Worm (Caenorhabditis elegans): ENCODE results near the gene mix-1.

The mix-1 gene

ce11 chrII:10824046-10824445 is at the start of gene mix-1, which contains the start of gene R06F6.12:
TSS of gene mix-1 (plus strand) at chrII:10824246.
TSS of gene R06F6.12 (minus strand) at chrII:10824081.
- peak; percentile 79 to 82 for TF ChIP-seq lsy-2 (tag; optimal IDR thresholded peaks at IDR 0.05)
- TF ChIP-seq lin-14 (GFP tag; optimal IDR thresholded peaks at IDR 0.05) = peak; percentile 42
- TF ChIP-seq egl-27 (tag; optimal IDR thresholded peaks at IDR 0.05) = no peak
- peak; percentile 47 for TF ChIP-seq xbp-1 (tag; optimal IDR thresholded peaks at IDR 0.05)
- no peak for TF ChIP-seq lir-3 (tag; optimal IDR thresholded peaks at IDR 0.05; ENCODE audit: poor library complexity)
- TF ChIP-seq tbx-2 (tag; optimal IDR thresholded peaks at IDR 0.05) = peak; percentile 44
- peak; percentile 36 for TF ChIP-seq aly-2 (tag; optimal IDR thresholded peaks at IDR 0.05)
- peak; percentile 79 to 92 for TF ChIP-seq lin-35 (GFP tag; optimal IDR thresholded peaks at IDR 0.05)
- TF ChIP-seq nhr-47 (tag; optimal IDR thresholded peaks at IDR 0.05) = peak; percentile 75
- peak; percentile 86 for TF ChIP-seq mep-1 (tag; optimal IDR thresholded peaks at IDR 0.05)
- TF ChIP-seq ceh-90 (tag; optimal IDR thresholded peaks at IDR 0.05) = no peak
- TF ChIP-seq rnt-1 (tag; optimal IDR thresholded peaks at IDR 0.05) = peak; percentile 80
- TF ChIP-seq nhr-19 (GFP tag; conservative IDR thresholded peaks at IDR 0.05) = peak; percentile 37; the same call in 1 of the 2 replicates
- no peak for TF ChIP-seq ceh-88 (GFP tag; IDR thresholded peaks at IDR 0.05)
- peak; percentile 24 for TF ChIP-seq unc-86 (tag; optimal IDR thresholded peaks at IDR 0.05)
- TF ChIP-seq snpc-4 (tag; optimal IDR thresholded peaks at IDR 0.05) = peak; percentile 35
- TF ChIP-seq lin-39 (tag; optimal IDR thresholded peaks at IDR 0.05) = no peak
- peak; percentile 74 for TF ChIP-seq unc-130 (tag; optimal IDR thresholded peaks at IDR 0.05)
- peak; percentile 70 for TF ChIP-seq nhr-85 (tag)
- TF ChIP-seq skn-1 (tag; optimal IDR thresholded peaks at IDR 0.05) = peak; percentile 25
- TF ChIP-seq fos-1 (tag; optimal IDR thresholded peaks at IDR 0.05) = peak; percentile 0
- peak; percentile 9 for TF ChIP-seq irx-1 (tag; optimal IDR thresholded peaks at IDR 0.05)
- no peak for TF ChIP-seq fkh-4 (tag; optimal IDR thresholded peaks at IDR 0.05; ENCODE audit: borderline replicate concordance)
- TF ChIP-seq dsc-1 (tag; optimal IDR thresholded peaks at IDR 0.05) = peak; percentile 50
- TF ChIP-seq C34B4.2 (tag; optimal IDR thresholded peaks at IDR 0.05) = no peak
- no peak for TF ChIP-seq nhr-237 (tag; optimal IDR thresholded peaks at IDR 0.05)
- peak; percentile 46 for TF ChIP-seq nhr-20 (tag; optimal IDR thresholded peaks at IDR 0.05)
- peak; percentile 49 to 60 (median 50) for TF ChIP-seq ceh-82 (tag; optimal IDR thresholded peaks at IDR 0.05)
- no peak for TF ChIP-seq ets-5 (GFP tag; IDR thresholded peaks at IDR 0.05)
- peak; percentile 49 for TF ChIP-seq lin-13 (GFP tag; optimal IDR thresholded peaks at IDR 0.05)
- TF ChIP-seq lin-15B (tag; optimal IDR thresholded peaks at IDR 0.05) = peak; percentile 47
- TF ChIP-seq dpl-1 (GFP tag; optimal IDR thresholded peaks at IDR 0.05) = peak; percentile 84 to 89 (median 89)
- no peak for TF ChIP-seq hlh-17 (GFP tag; optimal IDR thresholded peaks at IDR 0.05; ENCODE audit: borderline replicate concordance)
- no peak for TF ChIP-seq grh-1 (GFP tag; IDR thresholded peaks at IDR 0.05)
- TF ChIP-seq C16A3.4 (tag; optimal IDR thresholded peaks at IDR 0.05) = peak; percentile 55
- TF ChIP-seq C04F5.9 (tag; optimal IDR thresholded peaks at IDR 0.05) = peak; percentile 78
- TF ChIP-seq elt-3 (tag; optimal IDR thresholded peaks at IDR 0.05) = peak in 1 of 6 experiments; percentile 15
- peak in 1 of 2 experiments; percentile 35 for TF ChIP-seq mdl-1 (tag; optimal IDR thresholded peaks at IDR 0.05)
- TF ChIP-seq swsn-7 (tag; optimal IDR thresholded peaks at IDR 0.05) = peak; percentile 52
- no peak for TF ChIP-seq nhr-84 (tag; optimal IDR thresholded peaks at IDR 0.05)
- TF ChIP-seq nhr-90 (tag; optimal IDR thresholded peaks at IDR 0.05; ENCODE audit: poor library complexity) = peak; percentile 18
- TF ChIP-seq pag-3 (tag; optimal IDR thresholded peaks at IDR 0.05; ENCODE audit: borderline replicate concordance, insufficient read depth) = no peak
- TF ChIP-seq efl-1 (optimal IDR thresholded peaks at IDR 0.05) = peak; percentile 80 to 89
- TF ChIP-seq efl-1 (GFP tag; optimal IDR thresholded peaks at IDR 0.05 in 1 of 2) = peak; percentile 86 to 98
- TF ChIP-seq Y116A8C.19 (tag; optimal IDR thresholded peaks at IDR 0.05; ENCODE audit: borderline replicate concordance) = no peak
- peak; percentile 72 for TF ChIP-seq snu-23 (GFP tag; optimal IDR thresholded peaks at IDR 0.05)
- peak; percentile 73 for TF ChIP-seq nhr-71 (tag; optimal IDR thresholded peaks at IDR 0.05)
- peak; percentile 98 for TF ChIP-seq F16B12.6 (tag; optimal IDR thresholded peaks at IDR 0.05)
- TF ChIP-seq blmp-1 (tag; optimal IDR thresholded peaks at IDR 0.05) = peak; percentile 53
